Fruit fly (Drosophila melanogaster) whole organism, embryonic: ENCODE results near the gene CG8891.
A peak's percentile ranks its signal among the peaks of the same experiment; 100 is the strongest.

Experiments used
- ATbp ChIP-seq: fragments of 200-800 bp; sonication (Bioruptor generic); optimal IDR thresholded peaks from 2 replicates; lab custom pipeline; 2017; ENCODE audit warnings: missing biosample characterization, mild to moderate bottlenecking, missing genetic modification characterization, missing genetic modification reagents
- Ada2b ChIP-seq: fragments of 200-800 bp; sonication (Bioruptor generic); IDR thresholded peaks from 2 replicates; pipeline ENCODE4 v1.3.6; 2022; ENCODE audit warnings: missing biosample characterization, missing genetic modification characterization
- Bteb2 ChIP-seq: fragments of 200-800 bp; sonication (Bioruptor generic); optimal IDR thresholded peaks from 2 replicates; lab custom pipeline; 2016; ENCODE audit warnings: missing biosample characterization, missing genetic modification characterization
- C15 ChIP-seq: fragments of 200-800 bp; sonication (Bioruptor generic); IDR thresholded peaks from 3 replicates; pipeline ENCODE4 v1.3.6; 2022; ENCODE audit warnings: missing biosample characterization, missing genetic modification characterization
- CG1024 ChIP-seq: fragments of 200-800 bp; sonication (Bioruptor generic); IDR thresholded peaks from 2 replicates; pipeline ENCODE4 v1.3.6; 2022; ENCODE audit warnings: missing biosample characterization, missing genetic modification characterization
- CG10366 ChIP-seq: fragments of 200-800 bp; sonication (Bioruptor generic); IDR thresholded peaks from 2 replicates; pipeline ENCODE4 v1.3.6; 2022; ENCODE audit warnings: missing biosample characterization, missing genetic modification characterization
- CG11247 ChIP-seq: fragments of 200-800 bp; sonication (Bioruptor generic); IDR thresholded peaks from 2 replicates; pipeline ENCODE4 v1.3.6; 2022; ENCODE audit warnings: missing biosample characterization, missing genetic modification characterization
- CG11398 ChIP-seq: fragments of 200-800 bp; sonication (Bioruptor generic); optimal IDR thresholded peaks from 2 replicates; lab custom pipeline; 2016; ENCODE audit warnings: missing biosample characterization, missing genetic modification characterization
- CG11695 ChIP-seq: fragments of 200-800 bp; sonication (Bioruptor generic); IDR thresholded peaks from 3 replicates; pipeline ENCODE4 v1.3.6; 2022; ENCODE audit warnings: missing biosample characterization, missing genetic modification characterization
- CG11696 ChIP-seq: fragments of 200-800 bp; sonication (Bioruptor generic); IDR thresholded peaks from 2 replicates; pipeline ENCODE4 v1.3.6; 2022; ENCODE audit warnings: missing biosample characterization, missing genetic modification characterization
- CG12104 ChIP-seq: fragments of 200-800 bp; sonication (Bioruptor generic); optimal IDR thresholded peaks from 3 replicates; lab custom pipeline; 2016; ENCODE audit warnings: missing biosample characterization, missing genetic modification characterization
- CG12236 ChIP-seq: fragments of 200-800 bp; sonication (Bioruptor generic); optimal IDR thresholded peaks from 2 replicates; lab custom pipeline; 2016; ENCODE audit warnings: missing biosample characterization, missing genetic modification characterization
- CG13624 ChIP-seq: fragments of 200-800 bp; sonication (Bioruptor generic); optimal IDR thresholded peaks from 2 replicates; lab custom pipeline; 2016; ENCODE audit warnings: missing biosample characterization, missing genetic modification characterization
- CG14860 ChIP-seq: fragments of 200-800 bp; sonication (Bioruptor generic); IDR thresholded peaks from 3 replicates; pipeline ENCODE4 v1.3.6; 2022; ENCODE audit warnings: missing biosample characterization, missing genetic modification characterization; ENCODE audit not compliant: partially characterized antibody
- CG15073 ChIP-seq: fragments of 200-800 bp; sonication (Bioruptor generic); optimal IDR thresholded peaks from 2 replicates; lab custom pipeline; 2016; ENCODE audit warnings: missing biosample characterization, missing genetic modification characterization
- CG17802 ChIP-seq: fragments of 200-800 bp; sonication (Bioruptor generic); optimal IDR thresholded peaks from 2 replicates; lab custom pipeline; 2018; ENCODE audit warnings: missing biosample characterization, mild to moderate bottlenecking, missing genetic modification characterization, moderate library complexity
- CG17912 ChIP-seq: fragments of 200-800 bp; sonication (Bioruptor generic); optimal IDR thresholded peaks from 2 replicates; lab custom pipeline; 2018; ENCODE audit warnings: missing biosample characterization, mild to moderate bottlenecking, missing genetic modification characterization
- CG18011 ChIP-seq: fragments of 200-800 bp; sonication (Bioruptor generic); optimal IDR thresholded peaks from 2 replicates; lab custom pipeline; 2017; ENCODE audit warnings: missing biosample characterization, missing genetic modification characterization, mild to moderate bottlenecking, moderate library complexity, missing genotype
- CG2199 ChIP-seq: fragments of 200-800 bp; sonication (Bioruptor generic); IDR thresholded peaks from 3 replicates; pipeline ENCODE4 v1.3.6; 2022; ENCODE audit warnings: missing biosample characterization, missing genetic modification characterization
- CG34224 ChIP-seq: fragments of 200-800 bp; sonication (Bioruptor generic); IDR thresholded peaks from 3 replicates; pipeline ENCODE4 v1.3.6; 2022; ENCODE audit warnings: missing biosample characterization, missing genetic modification characterization; ENCODE audit not compliant: partially characterized antibody
- CG34376 ChIP-seq: fragments of 200-800 bp; sonication (Bioruptor generic); optimal IDR thresholded peaks from 2 replicates; lab custom pipeline; 2018; ENCODE audit warnings: missing biosample characterization, mild to moderate bottlenecking, missing genetic modification characterization
- CG34422 ChIP-seq: fragments of 200-800 bp; sonication (Bioruptor generic); IDR thresholded peaks from 3 replicates; pipeline ENCODE4 v1.3.6; 2022; ENCODE audit warnings: missing biosample characterization, missing genetic modification characterization
- CG3847 ChIP-seq: fragments of 200-800 bp; sonication (Bioruptor generic); IDR thresholded peaks from 2 replicates; pipeline ENCODE4 v1.3.6; 2022; ENCODE audit warnings: missing biosample characterization, missing genetic modification characterization
- CG4328 ChIP-seq: fragments of 200-800 bp; sonication (Bioruptor generic); optimal IDR thresholded peaks from 3 replicates; lab custom pipeline; 2017; ENCODE audit warnings: missing biosample characterization, missing genetic modification reagents, missing genetic modification characterization
- CG4617 ChIP-seq: fragments of 200-800 bp; sonication (Bioruptor generic); optimal IDR thresholded peaks from 3 replicates; lab custom pipeline; 2016; ENCODE audit warnings: missing biosample characterization, missing genetic modification characterization, borderline replicate concordance
- CG9215 ChIP-seq: fragments of 200-800 bp; sonication (Bioruptor generic); IDR thresholded peaks from 2 replicates; pipeline ENCODE4 v1.3.6; 2022; ENCODE audit warnings: missing biosample characterization, missing genetic modification characterization
- D19B ChIP-seq: fragments of 200-800 bp; sonication (Bioruptor generic); optimal IDR thresholded peaks from 2 replicates; lab custom pipeline; 2017; ENCODE audit warnings: missing biosample characterization, mild to moderate bottlenecking, missing genetic modification characterization
- HLH3B ChIP-seq: fragments of 200-800 bp; sonication (Bioruptor generic); IDR thresholded peaks from 2 replicates; pipeline ENCODE4 v1.3.6; 2022; ENCODE audit warnings: missing biosample characterization, missing genetic modification characterization
- HLH4C ChIP-seq: fragments of 200-800 bp; sonication (Bioruptor generic); IDR thresholded peaks from 3 replicates; pipeline ENCODE4 v1.3.6; 2022; ENCODE audit warnings: missing biosample characterization, missing genetic modification characterization; ENCODE audit not compliant: partially characterized antibody
- HmgD ChIP-seq: fragments of 200-800 bp; sonication (Bioruptor generic); optimal IDR thresholded peaks from 3 replicates; lab custom pipeline; 2016; ENCODE audit warnings: missing biosample characterization, missing genetic modification characterization
- Hr51 ChIP-seq, 2 experiments: fragments of 200-800 bp; sonication (Bioruptor generic); optimal IDR thresholded peaks; 2 replicates in 1 of 2; 3 replicates in 1 of 2; lab custom pipeline; 2016 to 2018; ENCODE audit warnings: missing biosample characterization in 2 of 2, missing genetic modification characterization in 2 of 2, mild to moderate bottlenecking in 1 of 2, moderate library complexity in 1 of 2
- Mes4 ChIP-seq: fragments of 200-800 bp; sonication (Bioruptor generic); optimal IDR thresholded peaks from 2 replicates; lab custom pipeline; 2016; ENCODE audit warnings: missing biosample characterization, missing genetic modification characterization
- Myb ChIP-seq: fragments of 200-800 bp; sonication (Bioruptor generic); optimal IDR thresholded peaks from 2 replicates; lab custom pipeline; 2016; ENCODE audit warnings: missing biosample characterization, missing genetic modification characterization
- Sin3A ChIP-seq: fragments of >200 bp; optimal IDR thresholded peaks from 2 replicates; lab custom pipeline; 2018
- Sox102F ChIP-seq: fragments of 200-800 bp; sonication (Bioruptor generic); optimal IDR thresholded peaks from 2 replicates; lab custom pipeline; 2018; ENCODE audit warnings: missing biosample characterization, mild to moderate bottlenecking, missing genetic modification characterization, moderate library complexity
- Tbp ChIP-seq: fragments of >200 bp; optimal IDR thresholded peaks from 2 replicates; lab custom pipeline; 2018; ENCODE audit warnings: missing biosample characterization, missing genetic modification characterization
- al ChIP-seq: fragments of 200-800 bp; sonication (Bioruptor generic); IDR thresholded peaks from 2 replicates; pipeline ENCODE4 v1.3.6; 2022; ENCODE audit warnings: missing biosample characterization, missing genetic modification characterization
- ase ChIP-seq: fragments of 200-800 bp; sonication (Bioruptor generic); IDR thresholded peaks from 3 replicates; pipeline ENCODE4 v1.3.6; 2022; ENCODE audit warnings: missing biosample characterization, missing genetic modification characterization
- bcd ChIP-seq: fragments of 200-800 bp; sonication (Bioruptor generic); optimal IDR thresholded peaks from 2 replicates; lab custom pipeline; 2017; ENCODE audit warnings: missing biosample characterization, mild to moderate bottlenecking, missing genetic modification characterization
- corto ChIP-seq: fragments of 200-800 bp; sonication (Bioruptor generic); optimal IDR thresholded peaks from 2 replicates; lab custom pipeline; 2016; ENCODE audit warnings: missing biosample characterization, mild to moderate bottlenecking, missing genetic modification characterization, moderate library complexity
- dm ChIP-seq: fragments of 200-800 bp; sonication (Bioruptor generic); optimal IDR thresholded peaks from 3 replicates; lab custom pipeline; 2016; ENCODE audit warnings: missing biosample characterization, missing genetic modification characterization
- dmrt11E ChIP-seq: fragments of 200-800 bp; sonication (Bioruptor generic); optimal IDR thresholded peaks from 3 replicates; lab custom pipeline; 2018; ENCODE audit warnings: missing biosample characterization, mild to moderate bottlenecking, missing genetic modification characterization, moderate library complexity
- gro ChIP-seq: fragments of 200-800 bp; sonication (Bioruptor generic); optimal IDR thresholded peaks from 2 replicates; lab custom pipeline; 2016; ENCODE audit warnings: missing biosample characterization, missing genetic modification characterization
- lab ChIP-seq: fragments of 200-800 bp; sonication (Bioruptor generic); optimal IDR thresholded peaks from 3 replicates; lab custom pipeline; 2017; ENCODE audit warnings: missing biosample characterization, missing genetic modification characterization, mild to moderate bottlenecking, moderate library complexity, missing genetic modification reagents
- lilli ChIP-seq: fragments of 200-800 bp; sonication (Bioruptor generic); optimal IDR thresholded peaks from 3 replicates; lab custom pipeline; 2016; ENCODE audit warnings: missing biosample characterization, missing genetic modification characterization
- onecut ChIP-seq: fragments of 200-800 bp; sonication (Bioruptor generic); IDR thresholded peaks from 2 replicates; pipeline ENCODE4 v1.3.6; 2022; ENCODE audit warnings: missing biosample characterization, missing genetic modification characterization
- slou ChIP-seq: fragments of 200-800 bp; sonication (Bioruptor generic); optimal IDR thresholded peaks from 3 replicates; lab custom pipeline; 2016; ENCODE audit warnings: missing biosample characterization, missing genetic modification characterization
- ssp ChIP-seq: fragments of 200-800 bp; sonication (Bioruptor generic); IDR thresholded peaks from 2 replicates; pipeline ENCODE4 v1.3.6; 2022; ENCODE audit warnings: missing biosample characterization, missing genetic modification characterization
- z ChIP-seq: fragments of 200-800 bp; sonication (Bioruptor generic); IDR thresholded peaks from 3 replicates; pipeline ENCODE4 v1.3.6; 2022; ENCODE audit warnings: missing biosample characterization, missing genetic modification characterization
- zen2 ChIP-seq: fragments of 200-800 bp; sonication (Bioruptor generic); IDR thresholded peaks from 3 replicates; pipeline ENCODE4 v1.3.6; 2022; ENCODE audit warnings: missing biosample characterization, missing genetic modification characterization; ENCODE audit not compliant: partially characterized antibody

The CG8891 gene

dm6 chr2L:5000287-5000871 lies 21.2 kb upstream of the CG8891 start:
- TF ChIP-seq CG11398 (GFP tag; lab: Kevin White, UChicago), result peak; percentile 49
- peak; percentile 69 for TF ChIP-seq corto (GFP tag; lab: Kevin White, UChicago)
- peak; percentile 81 for TF ChIP-seq CG3847 (GFP tag; lab: Robert Waterston, UW)
- TF ChIP-seq Sin3A (lab: Kevin White, UChicago), result no peak
- TF ChIP-seq CG4617 (GFP tag; lab: Kevin White, UChicago), result peak; percentile 34
- peak; percentile 77 for TF ChIP-seq Sox102F
- TF ChIP-seq Bteb2, result peak; percentile 59
- no peak for TF ChIP-seq CG14860 (GFP tag; lab: Robert Waterston, UW)
- peak; percentile 7; the same call in 1 of the 3 replicates for TF ChIP-seq CG2199 (GFP tag; lab: Robert Waterston, UW)
- TF ChIP-seq CG34422 (GFP tag; lab: Robert Waterston, UW), result peak; percentile 75; the same call in 2 of the 3 replicates
- peak; percentile 33 for TF ChIP-seq CG17802 (tag; lab: Kevin White, UChicago)
- peak; percentile 99 for TF ChIP-seq CG11696 (GFP tag; lab: Robert Waterston, UW)
- peak; percentile 64 for TF ChIP-seq CG9215 (GFP tag; lab: Robert Waterston, UW)
- no peak for TF ChIP-seq C15 (GFP tag; lab: Robert Waterston, UW)
- no peak for TF ChIP-seq HLH4C (GFP tag; lab: Robert Waterston, UW)
- peak; percentile 85 for TF ChIP-seq lab (GFP tag; lab: Kevin White, UChicago)
- TF ChIP-seq HLH3B (GFP tag; lab: Robert Waterston, UW), result peak; percentile 84
- no peak for TF ChIP-seq dm (GFP tag; lab: Kevin White, UChicago)
- TF ChIP-seq slou, result peak; percentile 44
- TF ChIP-seq ssp (GFP tag; lab: Robert Waterston, UW), result peak; percentile 35
- TF ChIP-seq onecut (GFP tag; lab: Robert Waterston, UW), result peak; percentile 79
- TF ChIP-seq CG12236 (GFP tag; lab: Kevin White, UChicago), result peak; percentile 63
- peak; percentile 67 for TF ChIP-seq CG4328 (GFP tag; lab: Kevin White, UChicago)
- peak; percentile 93 for TF ChIP-seq dmrt11E (tag; lab: Kevin White, UChicago)
- TF ChIP-seq CG13624, result peak; percentile 57
- peak; percentile 48; the same call in 2 of the 3 replicates for TF ChIP-seq ase (GFP tag; lab: Robert Waterston, UW)
- TF ChIP-seq bcd (GFP tag; lab: Kevin White, UChicago), result peak; percentile 80
- TF ChIP-seq al (GFP tag; lab: Robert Waterston, UW), result peak; percentile 79
- TF ChIP-seq ATbp (GFP tag; lab: Kevin White, UChicago), result peak; percentile 77
- peak; percentile 45 for TF ChIP-seq CG18011 (GFP tag; lab: Kevin White, UChicago)
- peak; percentile 86 for TF ChIP-seq CG11695
- TF ChIP-seq HmgD (GFP tag; lab: Kevin White, UChicago), result peak; percentile 69
- TF ChIP-seq lilli (GFP tag; lab: Kevin White, UChicago), result peak; percentile 86
- peak; percentile 48 for TF ChIP-seq Mes4 (GFP tag; lab: Kevin White, UChicago)
- no peak for TF ChIP-seq z (GFP tag; lab: Robert Waterston, UW)
- peak; percentile 23 to 87 for TF ChIP-seq Hr51 (GFP tag; optimal IDR thresholded peaks at IDR 0.05; lab: Kevin White, UChicago)
- peak; percentile 73 for TF ChIP-seq CG12104 (GFP tag; lab: Kevin White, UChicago)
- TF ChIP-seq CG34376 (GFP tag; lab: Kevin White, UChicago), result peak; percentile 75
- TF ChIP-seq Tbp (GFP tag; lab: Kevin White, UChicago), result no peak
- no peak for TF ChIP-seq CG17912 (GFP tag; lab: Kevin White, UChicago)
- TF ChIP-seq Ada2b (GFP tag; lab: Robert Waterston, UW), result peak; percentile 84
- TF ChIP-seq zen2 (GFP tag; lab: Robert Waterston, UW), result no peak
- TF ChIP-seq gro (GFP tag; lab: Kevin White, UChicago), result peak; percentile 17
- no peak for TF ChIP-seq CG34224 (GFP tag; lab: Robert Waterston, UW)
- peak; percentile 55 for TF ChIP-seq D19B
- TF ChIP-seq CG10366, result peak; percentile 75
- no peak for TF ChIP-seq CG15073 (GFP tag; lab: Kevin White, UChicago)
- TF ChIP-seq CG1024 (GFP tag; lab: Robert Waterston, UW), result 0 out of 2 replicates have a peak, but pooled peaks have one; percentile 22
- peak; percentile 54 for TF ChIP-seq Myb (GFP tag; lab: Kevin White, UChicago)
- TF ChIP-seq CG11247 (GFP tag; lab: Robert Waterston, UW), result peak; percentile 59
